Fruit fly (Drosophila melanogaster): Measurements from ENCODE around the gene CG9782.

dm6 chrX:16670691-16671481 lies 49.5 kb upstream of the CG9782 start:
- TF ChIP-seq Sp1 (GFP tag; optimal IDR thresholded peaks at IDR 0.05): no peak
- TF ChIP-seq brk (GFP tag; optimal IDR thresholded peaks at IDR 0.05): no peak
- TF ChIP-seq usp (GFP tag; optimal IDR thresholded peaks at IDR 0.05): no peak
